Worm (Caenorhabditis elegans) whole organism, late embryonic: Measurements from ENCODE around the gene ncx-10.

Experiments
- Y22D7AL.16 ChIP-seq: sonication (generic microtip); optimal IDR thresholded peaks from 2 replicates; lab custom pipeline; 2016; ENCODE audit warnings: missing genetic modification characterization, missing compliant biosample characterization
- sox-4 ChIP-seq: sonication (generic microtip); optimal IDR thresholded peaks from 2 replicates; lab custom pipeline; 2017; ENCODE audit warnings: mild to moderate bottlenecking, missing genetic modification characterization, inconsistent platforms, missing compliant biosample characterization

DNA sequence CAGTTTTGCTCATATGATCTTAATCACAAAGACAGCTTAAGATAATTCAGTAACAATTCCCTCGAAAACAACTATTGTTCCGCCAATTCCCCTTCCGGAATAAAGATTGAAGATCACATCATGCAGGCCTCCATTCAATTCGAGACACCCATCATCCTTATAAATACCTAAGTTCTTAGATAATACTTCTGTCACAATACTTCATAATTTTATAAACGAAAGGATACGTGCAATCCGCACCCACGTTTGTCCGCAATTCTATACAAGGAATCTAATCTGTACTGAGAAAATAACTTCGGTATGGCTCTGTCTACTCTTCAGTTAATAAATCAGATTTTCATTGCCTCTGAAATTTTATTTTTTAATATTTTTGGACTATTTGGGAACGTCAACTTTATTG, 4.2 kb downstream of the ncx-10 start, which contains the start of gene srsx-5:
- TF ChIP-seq sox-4 (tag; lab: Kevin White, UChicago) (no peak), Y22D7AL.16 (tag; lab: Kevin White, UChicago) (no peak)
